Fruit fly (Drosophila melanogaster) S2 (cell line): Measurements from ENCODE around the gene Inx5.

Experiments
- CG8478 ChIP-seq: fragments of >200 bp; optimal IDR thresholded peaks from 2 replicates; lab custom pipeline; 2018
- CTCF ChIP-seq, 2 experiments: fragments of >200 bp; optimal IDR thresholded peaks; 2 replicates each; lab custom pipeline; 2018

dm6 chrX:19124288-19124687, 46.4 kb downstream of the Inx5 start, which contains the start of gene CG15882:
- TF ChIP-seq CG8478 (lab: Kevin White, UChicago) (no peak), CTCF (optimal IDR thresholded peaks at IDR 0.05; lab: Kevin White, UChicago) (no peak)
